Worm (Caenorhabditis elegans): Measurements from ENCODE around the gene cdf-2.

DNA sequence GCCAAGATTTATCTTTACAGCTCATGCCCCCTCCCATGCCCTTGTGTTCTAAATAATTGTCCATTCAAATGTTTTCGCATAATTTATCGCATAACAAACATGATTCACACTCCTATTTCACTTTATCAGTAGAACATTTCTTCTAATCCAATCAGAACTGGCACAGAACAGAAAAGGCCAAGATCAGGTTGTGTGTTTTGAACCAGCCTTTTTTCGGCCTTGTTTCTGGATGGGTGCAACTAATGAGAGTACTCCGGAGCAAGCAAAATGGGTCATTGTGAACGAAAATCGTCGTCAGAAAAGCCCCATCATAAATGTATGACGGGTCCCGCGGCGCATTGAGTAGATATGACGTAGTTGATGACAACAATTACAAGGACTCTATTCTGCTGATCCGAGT, 24.4 kb upstream of the cdf-2 start:
- TF ChIP-seq nhr-12 (tag; optimal IDR thresholded peaks at IDR 0.05) (no peak), lin-39 (tag; optimal IDR thresholded peaks at IDR 0.05) (no peak), ceh-9 (tag; optimal IDR thresholded peaks at IDR 0.05) (no peak), pha-4 (tag; optimal IDR thresholded peaks at IDR 0.05) (no peak), snpc-4 (tag; optimal IDR thresholded peaks at IDR 0.05) (no peak), jun-1 (tag; optimal IDR thresholded peaks at IDR 0.05) (no peak), fkh-2 (tag; optimal IDR thresholded peaks at IDR 0.05) (no peak), nhr-237 (tag; optimal IDR thresholded peaks at IDR 0.05) (no peak)
